Fruit fly (Drosophila melanogaster): Measurements from ENCODE around the gene grp.

The grp gene

DNA sequence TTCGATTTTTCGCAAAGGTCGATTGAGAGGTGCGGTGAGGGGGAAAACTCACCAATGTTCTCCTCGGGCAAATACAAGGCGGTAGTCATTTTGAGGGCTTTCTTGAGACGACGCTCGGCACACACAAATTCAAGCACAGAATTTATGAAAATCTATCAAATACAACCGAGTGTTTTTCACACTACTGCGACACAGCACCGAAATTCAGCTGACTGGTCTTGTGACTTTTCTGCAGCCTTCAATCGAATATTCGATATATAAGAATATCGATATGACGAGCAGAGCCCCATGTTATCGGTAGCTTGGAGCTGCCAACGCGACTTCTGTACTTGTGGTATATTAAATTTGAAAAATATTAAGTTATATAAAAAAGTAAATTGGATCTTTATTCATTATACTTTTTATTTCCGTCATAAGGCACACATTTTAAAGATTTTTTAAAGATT is 47.7 kb downstream of the grp start, which contains the start of gene VhaSFD (continued):
- peak; percentile 61 for TF ChIP-seq lbe (GFP tag; optimal IDR thresholded peaks at IDR 0.05)
- TF ChIP-seq CrebB (tag; optimal IDR thresholded peaks at IDR 0.05): peak; percentile 31
- TF ChIP-seq sug (tag; optimal IDR thresholded peaks at IDR 0.05): peak; percentile 62
- no peak for TF ChIP-seq danr (GFP tag; IDR thresholded peaks at IDR 0.05)
- no peak for TF ChIP-seq CG12155 (GFP tag; optimal IDR thresholded peaks at IDR 0.05)
- TF ChIP-seq mam (GFP tag; optimal IDR thresholded peaks at IDR 0.05): no peak
- TF ChIP-seq Myb (GFP tag; optimal IDR thresholded peaks at IDR 0.05): peak; percentile 3
- TF ChIP-seq CG6175 (GFP tag; IDR thresholded peaks at IDR 0.05): no peak
- TF ChIP-seq CG10366 (GFP tag; IDR thresholded peaks at IDR 0.05): no peak
- TF ChIP-seq Gug (GFP tag; IDR thresholded peaks at IDR 0.05): 0 out of 4 replicates have a peak, but pooled peaks have one; percentile 7
- no peak for TF ChIP-seq CG3838 (GFP tag; optimal IDR thresholded peaks at IDR 0.05)
- no peak for TF ChIP-seq Sin3A (optimal IDR thresholded peaks at IDR 0.05)
- TF ChIP-seq CG32767 (GFP tag; IDR thresholded peaks at IDR 0.05): 0 out of 2 replicates have a peak, but pooled peaks have one; percentile 14
- TF ChIP-seq slbo (GFP tag; IDR thresholded peaks at IDR 0.05): peak; percentile 35; the same call in 1 of the 2 replicates
- no peak for TF ChIP-seq ab (GFP tag; optimal IDR thresholded peaks at IDR 0.05)
- no peak for TF ChIP-seq Hmr (GFP tag; optimal IDR thresholded peaks at IDR 0.05)
- no peak for TF ChIP-seq Oli (tag; optimal IDR thresholded peaks at IDR 0.05)
- TF ChIP-seq CG16863 (GFP tag; optimal IDR thresholded peaks at IDR 0.05): no peak
- TF ChIP-seq fu2 (GFP tag; optimal IDR thresholded peaks at IDR 0.05): peak; percentile 34
- no peak; the same call in 2 of the 3 replicates for TF ChIP-seq dysf (GFP tag; IDR thresholded peaks at IDR 0.05)
- TF ChIP-seq inv (GFP tag; IDR thresholded peaks at IDR 0.05; ENCODE audit: partially characterized antibody): peak; percentile 53
- TF ChIP-seq CG9797 (GFP tag; optimal IDR thresholded peaks at IDR 0.05): peak; percentile 56
- TF ChIP-seq en (GFP tag; optimal IDR thresholded peaks at IDR 0.05): no peak
- peak; percentile 68 for TF ChIP-seq HLH4C (GFP tag; IDR thresholded peaks at IDR 0.05; ENCODE audit: partially characterized antibody)
- no peak for TF ChIP-seq Fer3 (tag; optimal IDR thresholded peaks at IDR 0.05)
- TF ChIP-seq da (GFP tag; optimal IDR thresholded peaks at IDR 0.05): no peak
- TF ChIP-seq stwl (tag; optimal IDR thresholded peaks at IDR 0.05): peak; percentile 84
- peak; percentile 88 for TF ChIP-seq CG2116 (GFP tag; optimal IDR thresholded peaks at IDR 0.05)
- TF ChIP-seq ro (GFP tag; IDR thresholded peaks at IDR 0.05): no peak
- no peak for TF ChIP-seq CG6254 (GFP tag; optimal IDR thresholded peaks at IDR 0.05)
- no peak for TF ChIP-seq odd (GFP tag; optimal IDR thresholded peaks at IDR 0.05)
- TF ChIP-seq dati (GFP tag; IDR thresholded peaks at IDR 0.05): no peak
- no peak for TF ChIP-seq CG31365 (tag; optimal IDR thresholded peaks at IDR 0.05)
- TF ChIP-seq Fer1 (GFP tag; optimal IDR thresholded peaks at IDR 0.05): peak; percentile 65
- TF ChIP-seq Bdp1 (GFP tag; optimal IDR thresholded peaks at IDR 0.05): no peak
- TF ChIP-seq CG7357 (GFP tag; IDR thresholded peaks at IDR 0.05): no peak
- TF ChIP-seq HmgD (GFP tag; optimal IDR thresholded peaks at IDR 0.05): no peak
- TF ChIP-seq hkb (optimal IDR thresholded peaks at IDR 0.05): no peak
- TF ChIP-seq hkb (GFP tag; IDR thresholded peaks at IDR 0.05): 0 out of 2 replicates have a peak, but pooled peaks have one; percentile 33
- peak in 1 of 2 experiments; percentile 31 for TF ChIP-seq tll (GFP tag; optimal IDR thresholded peaks at IDR 0.05)
- TF ChIP-seq maf-S (GFP tag; optimal IDR thresholded peaks at IDR 0.05): no peak
- TF ChIP-seq CG14050 (GFP tag; IDR thresholded peaks at IDR 0.05): no peak
- TF ChIP-seq wor (GFP tag; IDR thresholded peaks at IDR 0.05): no peak
- no peak for TF ChIP-seq Atf3 (GFP tag; optimal IDR thresholded peaks at IDR 0.05)
- TF ChIP-seq esg (GFP tag; conservative IDR thresholded peaks at IDR 0.05): no peak
- TF ChIP-seq scrt (GFP tag; optimal IDR thresholded peaks at IDR 0.05): no peak
- no peak for TF ChIP-seq sim (GFP tag; IDR thresholded peaks at IDR 0.05)
- peak; percentile 68 for TF ChIP-seq knrl (GFP tag; IDR thresholded peaks at IDR 0.05; ENCODE audit: partially characterized antibody)
- no peak for TF ChIP-seq pum (GFP tag; optimal IDR thresholded peaks at IDR 0.05)
- TF ChIP-seq CG3726 (GFP tag; IDR thresholded peaks at IDR 0.05): no peak
- TF ChIP-seq row (GFP tag; IDR thresholded peaks at IDR 0.05): peak; percentile 42; the same call in 1 of the 3 replicates
